Fruit fly (Drosophila melanogaster) whole organism, pupa: ENCODE data around the gene CG34277.

Experiments
- CG10348 ChIP-seq: fragments of 200-800 bp; sonication (Bioruptor generic); IDR thresholded peaks from 2 replicates; pipeline ENCODE4 v1.3.6; 2022; ENCODE audit warnings: missing biosample characterization, missing genetic modification characterization
- CG12605 ChIP-seq: fragments of 200-800 bp; sonication (Bioruptor generic); IDR thresholded peaks from 2 replicates; pipeline ENCODE4 v1.3.6; 2022; ENCODE audit warnings: missing biosample characterization, missing genetic modification characterization
- CG13204 ChIP-seq: fragments of 200-800 bp; sonication (Bioruptor generic); optimal IDR thresholded peaks from 2 replicates; lab custom pipeline; 2018; ENCODE audit warnings: missing biosample characterization, mild to moderate bottlenecking, missing genetic modification characterization, moderate library complexity
- CG14655 ChIP-seq: fragments of 200-800 bp; sonication (Bioruptor generic); optimal IDR thresholded peaks from 3 replicates; lab custom pipeline; 2017; ENCODE audit warnings: mild to moderate bottlenecking, missing biosample characterization, missing genetic modification reagents, missing genetic modification characterization
- CG15710 ChIP-seq: fragments of 200-800 bp; sonication (Bioruptor generic); optimal IDR thresholded peaks from 2 replicates; lab custom pipeline; 2018; ENCODE audit warnings: missing biosample characterization, mild to moderate bottlenecking, missing genetic modification characterization, moderate library complexity
- CG17806 ChIP-seq: fragments of 200-800 bp; sonication (Bioruptor generic); optimal IDR thresholded peaks from 2 replicates; lab custom pipeline; 2018; ENCODE audit warnings: missing biosample characterization, mild to moderate bottlenecking, missing genetic modification characterization, moderate library complexity
- CG32121 ChIP-seq: fragments of 200-800 bp; sonication (Bioruptor generic); IDR thresholded peaks from 2 replicates; pipeline ENCODE4 v1.3.6; 2022; ENCODE audit warnings: missing biosample characterization, missing genetic modification characterization
- CG34367 ChIP-seq: fragments of 200-800 bp; sonication (Bioruptor generic); optimal IDR thresholded peaks from 2 replicates; lab custom pipeline; 2018; ENCODE audit warnings: missing biosample characterization, mild to moderate bottlenecking, missing genetic modification characterization
- CG4496 ChIP-seq: fragments of 200-800 bp; sonication (Bioruptor generic); IDR thresholded peaks from 3 replicates; pipeline ENCODE4 v1.3.6; 2022; ENCODE audit warnings: missing biosample characterization, missing genetic modification characterization
- CG8159 ChIP-seq: fragments of 200-800 bp; sonication (Bioruptor generic); optimal IDR thresholded peaks from 3 replicates; lab custom pipeline; 2018; ENCODE audit warnings: missing biosample characterization, mild to moderate bottlenecking, missing genetic modification characterization, moderate library complexity
- CG8301 ChIP-seq: fragments of 200-800 bp; sonication (Bioruptor generic); optimal IDR thresholded peaks from 2 replicates; lab custom pipeline; 2018; ENCODE audit warnings: missing biosample characterization, mild to moderate bottlenecking, missing genetic modification characterization
- CG9948 ChIP-seq: fragments of 200-800 bp; sonication (Bioruptor generic); optimal IDR thresholded peaks from 2 replicates; lab custom pipeline; 2018; ENCODE audit warnings: missing biosample characterization, mild to moderate bottlenecking, missing genetic modification characterization, moderate library complexity
- D1 ChIP-seq: fragments of 200-800 bp; sonication (Bioruptor generic); optimal IDR thresholded peaks from 2 replicates; lab custom pipeline; 2018; ENCODE audit warnings: missing biosample characterization, mild to moderate bottlenecking, missing genetic modification characterization, moderate library complexity
- EcR ChIP-seq: fragments of 200-800 bp; sonication (Bioruptor generic); optimal IDR thresholded peaks from 3 replicates; lab custom pipeline; 2019; ENCODE audit warnings: missing biosample characterization, missing genetic modification characterization, mild to moderate bottlenecking, moderate library complexity, missing genetic modification reagents
- Ets98B ChIP-seq: fragments of 200-800 bp; sonication (Bioruptor generic); IDR thresholded peaks from 2 replicates; pipeline ENCODE4 v1.3.6; 2022; ENCODE audit warnings: missing biosample characterization, missing genetic modification characterization
- Pif1A ChIP-seq: fragments of 200-800 bp; sonication (Bioruptor generic); optimal IDR thresholded peaks from 3 replicates; lab custom pipeline; 2016; ENCODE audit warnings: missing biosample characterization, missing genetic modification characterization
- Pif1B ChIP-seq: fragments of 200-800 bp; sonication (Bioruptor generic); optimal IDR thresholded peaks from 3 replicates; lab custom pipeline; 2016; ENCODE audit warnings: missing biosample characterization, missing genetic modification characterization
- Snoo ChIP-seq: fragments of 200-800 bp; sonication (Bioruptor generic); optimal IDR thresholded peaks from 3 replicates; lab custom pipeline; 2017; ENCODE audit warnings: missing biosample characterization, mild to moderate bottlenecking, missing genetic modification characterization, inconsistent platforms
- fd96Ca ChIP-seq: fragments of 200-800 bp; sonication (Bioruptor generic); IDR thresholded peaks from 3 replicates; pipeline ENCODE4 v1.3.6; 2022; ENCODE audit warnings: missing biosample characterization, missing genetic modification characterization
- gl ChIP-seq: fragments of 200-800 bp; sonication (Bioruptor generic); optimal IDR thresholded peaks from 2 replicates; lab custom pipeline; 2018; ENCODE audit warnings: missing biosample characterization, mild to moderate bottlenecking, missing genetic modification characterization
- rn ChIP-seq: fragments of 200-800 bp; sonication (Bioruptor generic); IDR thresholded peaks from 2 replicates; pipeline ENCODE4 v1.3.6; 2022; ENCODE audit warnings: missing biosample characterization, missing genetic modification characterization

The CG34277 gene

DNA sequence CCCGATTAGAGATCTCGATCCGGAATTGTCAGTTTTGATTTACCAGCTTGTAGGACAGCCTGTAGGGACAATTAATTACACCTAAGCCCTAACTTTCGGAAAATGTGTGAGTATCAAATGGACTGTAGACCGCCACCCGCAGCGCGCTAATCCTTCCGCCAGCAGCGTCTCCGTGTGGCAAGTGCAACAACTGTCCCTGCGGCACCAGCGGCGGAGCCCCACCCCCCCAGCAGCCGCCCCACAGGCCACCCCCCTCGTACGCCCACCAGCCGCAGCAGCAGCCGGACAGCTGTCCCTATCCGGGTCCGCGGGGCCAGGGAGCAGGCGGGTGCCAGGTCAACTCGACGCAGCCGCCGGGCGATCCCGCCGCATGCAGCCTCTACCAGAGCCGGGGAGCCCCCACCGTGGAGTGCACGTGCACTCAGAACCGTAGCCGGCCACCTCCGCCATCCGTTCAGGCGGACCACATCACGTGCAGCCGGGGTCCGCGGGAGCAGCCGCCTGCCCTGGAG, at the start of gene CG34277, which contains the start of gene CG31542:
CG34277 (plus strand) TSS at position 51 of the 512 bp plus-strand sequence.
CG31542 (plus strand) TSS at position 51 of the 512 bp plus-strand sequence.
- no peak for TF ChIP-seq fd96Ca
- no peak for TF ChIP-seq Pif1B (GFP tag; lab: Kevin White, UChicago)
- no peak for TF ChIP-seq CG12605
- TF ChIP-seq CG8159 = no peak
- TF ChIP-seq Pif1A = no peak
- TF ChIP-seq CG17806 (tag; lab: Kevin White, UChicago) = no peak
- no peak for TF ChIP-seq D1 (tag; lab: Kevin White, UChicago)
- TF ChIP-seq CG8301 = no peak
- TF ChIP-seq CG10348 (GFP tag; lab: Robert Waterston, UW) = no peak
- TF ChIP-seq EcR (GFP tag; lab: Kevin White, UChicago) = no peak
- no peak for TF ChIP-seq CG13204 (GFP tag; lab: Kevin White, UChicago)
- TF ChIP-seq, all 21 proteins: peak for 0

DNA sequence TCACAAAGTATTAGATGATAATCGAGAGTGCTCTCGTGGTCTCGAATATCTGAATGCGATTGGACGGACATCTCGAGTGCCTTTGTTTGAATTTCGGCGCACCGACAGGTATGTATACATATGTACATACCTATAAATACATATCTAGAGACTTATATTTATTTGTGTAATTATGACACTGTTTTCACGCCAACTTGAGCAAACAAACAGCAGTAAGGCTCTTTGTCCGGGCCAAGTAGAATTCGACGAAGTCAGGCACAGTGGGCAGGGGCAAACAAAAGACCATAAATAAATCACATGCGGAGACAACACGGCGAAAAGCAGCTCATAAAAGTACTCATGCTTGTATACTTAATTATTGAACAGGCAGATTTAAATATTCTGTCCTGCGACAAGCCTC, 48.7 kb upstream of the CG34277 start:
- TF ChIP-seq fd96Ca (no peak), Pif1A (peak; percentile 0), Snoo (tag; lab: Kevin White, UChicago) (peak; percentile 4)

dm6 chr3R:5322182-5322609, 47.1 kb upstream of the CG34277 start:
- TF ChIP-seq Pif1B (GFP tag; lab: Kevin White, UChicago) (no peak), CG9948 (no peak), CG34367 (tag; lab: Kevin White, UChicago) (no peak), Ets98B (GFP tag; lab: Robert Waterston, UW) (no peak), CG14655 (GFP tag; lab: Kevin White, UChicago) (no peak), fd96Ca (no peak), CG8159 (no peak)

dm6 chr3R:5323741-5324538, 45.4 kb upstream of the CG34277 start:
- TF ChIP-seq Ets98B (GFP tag; lab: Robert Waterston, UW) (peak; percentile 58), CG8301 (peak; percentile 67), EcR (GFP tag; lab: Kevin White, UChicago) (peak; percentile 54), CG4496 (GFP tag; lab: Robert Waterston, UW) (peak; percentile 45; the same call in 2 of the 3 replicates), CG32121 (GFP tag; lab: Robert Waterston, UW) (peak; percentile 59; the same call in 1 of the 2 replicates), CG13204 (GFP tag; lab: Kevin White, UChicago) (peak; percentile 7), rn (GFP tag; lab: Robert Waterston, UW) (no peak), Snoo (tag; lab: Kevin White, UChicago) (peak; percentile 7), CG8159 (no peak), fd96Ca (no peak), CG12605 (peak; percentile 15; the same call in 1 of the 2 replicates), gl (tag; lab: Kevin White, UChicago) (peak; percentile 27), CG14655 (GFP tag; lab: Kevin White, UChicago) (peak; percentile 57), Pif1A (peak; percentile 20)

DNA sequence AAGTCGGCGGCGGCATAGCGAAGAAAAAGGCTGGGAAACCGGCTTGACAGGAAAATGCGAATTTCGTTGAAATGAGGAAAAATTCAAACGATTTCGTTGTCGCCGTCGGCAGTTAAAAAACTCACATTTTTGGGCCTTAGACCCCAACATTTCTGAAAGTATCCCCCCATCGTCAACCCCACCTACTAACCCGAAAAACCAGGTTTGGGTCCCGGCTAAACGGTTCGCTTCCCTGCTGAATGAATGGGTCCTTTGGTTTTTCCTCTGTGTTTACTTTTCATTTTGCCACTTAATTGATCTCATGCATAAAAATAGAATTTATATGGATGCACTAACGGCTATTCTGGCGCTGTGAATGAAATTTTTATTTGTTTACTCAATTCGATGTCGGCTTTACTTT, 43.2 kb upstream of the CG34277 start:
- no peak for TF ChIP-seq D1 (tag; lab: Kevin White, UChicago)
- no peak for TF ChIP-seq Snoo (tag; lab: Kevin White, UChicago)
- no peak for TF ChIP-seq CG8301
- TF ChIP-seq Pif1A = no peak
- TF ChIP-seq CG14655 (GFP tag; lab: Kevin White, UChicago) = no peak
- TF ChIP-seq CG9948 = no peak
- 0 out of 3 replicates have a peak, but pooled peaks have one; percentile 15 for TF ChIP-seq fd96Ca
- TF ChIP-seq, all 21 proteins: peak for 1

- TF ChIP-seq Pif1B (GFP tag; lab: Kevin White, UChicago) (no peak), rn (GFP tag; lab: Robert Waterston, UW) (no peak), fd96Ca (no peak), CG10348 (GFP tag; lab: Robert Waterston, UW) (no peak), CG8301 (no peak), CG32121 (GFP tag; lab: Robert Waterston, UW) (no peak), CG14655 (GFP tag; lab: Kevin White, UChicago) (no peak), CG17806 (tag; lab: Kevin White, UChicago) (no peak), Ets98B (GFP tag; lab: Robert Waterston, UW) (no peak), CG12605 (no peak), CG15710 (tag; lab: Kevin White, UChicago) (no peak), D1 (tag; lab: Kevin White, UChicago) (no peak), Pif1A (no peak), CG4496 (GFP tag; lab: Robert Waterston, UW) (no peak)
Measured at dm6 chr3R:5327911-5328310, 41.4 kb upstream of the CG34277 start.

DNA sequence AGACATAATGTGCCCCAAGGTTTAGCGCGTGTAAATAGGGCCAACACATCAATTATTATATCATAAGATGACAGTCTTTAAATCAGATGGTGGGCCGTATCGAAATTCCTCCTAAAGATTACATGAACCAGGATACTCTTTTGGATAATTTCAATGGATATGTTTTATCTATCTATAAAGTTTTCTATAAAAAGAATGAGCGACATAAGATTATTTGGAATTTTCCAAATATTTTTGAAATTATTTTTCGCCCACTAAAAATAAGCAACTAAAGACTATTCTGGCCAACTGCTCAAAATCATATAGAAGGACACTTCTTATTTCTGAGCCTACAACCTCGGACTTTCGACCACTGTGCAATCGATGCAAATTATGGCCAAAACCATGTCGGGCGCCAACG, 39.0 kb upstream of the CG34277 start:
- TF ChIP-seq D1 (tag; lab: Kevin White, UChicago) (no peak), gl (tag; lab: Kevin White, UChicago) (no peak), Snoo (tag; lab: Kevin White, UChicago) (no peak), CG10348 (GFP tag; lab: Robert Waterston, UW) (no peak), CG14655 (GFP tag; lab: Kevin White, UChicago) (peak; percentile 42), CG8159 (peak; percentile 43), CG34367 (tag; lab: Kevin White, UChicago) (no peak), CG17806 (tag; lab: Kevin White, UChicago) (peak; percentile 22), EcR (GFP tag; lab: Kevin White, UChicago) (no peak), rn (GFP tag; lab: Robert Waterston, UW) (no peak), CG13204 (GFP tag; lab: Kevin White, UChicago) (no peak), Pif1B (GFP tag; lab: Kevin White, UChicago) (no peak), Ets98B (GFP tag; lab: Robert Waterston, UW) (0 out of 2 replicates have a peak, but pooled peaks have one; percentile 21), Pif1A (peak; percentile 32), fd96Ca (no peak), CG4496 (GFP tag; lab: Robert Waterston, UW) (no peak), CG12605 (no peak), CG32121 (GFP tag; lab: Robert Waterston, UW) (no peak), CG15710 (tag; lab: Kevin White, UChicago) (peak; percentile 19), CG8301 (peak; percentile 21), CG9948 (peak; percentile 15)
